Worm (Caenorhabditis elegans): ENCODE data around the gene fmil-1.

- TF ChIP-seq lsy-2 (tag; optimal IDR thresholded peaks at IDR 0.05) (no peak), lin-15B (tag; optimal IDR thresholded peaks at IDR 0.05) (no peak), lin-39 (tag; optimal IDR thresholded peaks at IDR 0.05) (no peak), jun-1 (tag; optimal IDR thresholded peaks at IDR 0.05) (no peak)
These were observed 26.3 kb downstream of the fmil-1 start, which contains the start of gene CC8.3 for ce11 chrIV:3642189-3642588.
